Fruit fly (Drosophila melanogaster): Measurements from ENCODE around the gene SPE.

The SPE gene

dm6 chr3R:23724843-23725506, 38.9 kb downstream of the SPE start (continued):
- TF ChIP-seq grn (GFP tag; optimal IDR thresholded peaks at IDR 0.05) (peak; percentile 73), CG15479 (GFP tag; optimal IDR thresholded peaks at IDR 0.05) (peak; percentile 28), CG16815 (GFP tag; optimal IDR thresholded peaks at IDR 0.05) (no peak), CG7372 (GFP tag; IDR thresholded peaks at IDR 0.05) (no peak), CG11456 (GFP tag; IDR thresholded peaks at IDR 0.05) (no peak), lab (GFP tag; optimal IDR thresholded peaks at IDR 0.05) (peak; percentile 39), wor (GFP tag; IDR thresholded peaks at IDR 0.05) (no peak), CG12104 (GFP tag; optimal IDR thresholded peaks at IDR 0.05) (no peak), Taf1 (GFP tag; IDR thresholded peaks at IDR 0.05) (no peak), Hr51 (GFP tag; optimal IDR thresholded peaks at IDR 0.05) (no peak), mirr (GFP tag; optimal IDR thresholded peaks at IDR 0.05) (peak; percentile 86), row (GFP tag; IDR thresholded peaks at IDR 0.05) (0 out of 3 replicates have a peak, but pooled peaks have one; percentile 16), gro (GFP tag; optimal IDR thresholded peaks at IDR 0.05) (peak; percentile 29), Meics (GFP tag; optimal IDR thresholded peaks at IDR 0.05) (no peak), CG11560 (tag; IDR thresholded peaks at IDR 0.05) (no peak), CG10543 (GFP tag; optimal IDR thresholded peaks at IDR 0.05) (peak; percentile 43), CG10462 (GFP tag; optimal IDR thresholded peaks at IDR 0.05) (no peak), Hey (tag; optimal IDR thresholded peaks at IDR 0.05) (peak; percentile 94), CG34376 (GFP tag; optimal IDR thresholded peaks at IDR 0.05) (peak; percentile 85), maf-S (GFP tag; optimal IDR thresholded peaks at IDR 0.05) (no peak), Vsx1 (GFP tag; optimal IDR thresholded peaks at IDR 0.05) (peak; percentile 30), CG31365 (tag; optimal IDR thresholded peaks at IDR 0.05) (no peak), chinmo (GFP tag; IDR thresholded peaks at IDR 0.05; ENCODE audit: partially characterized antibody) (0 out of 4 replicates have a peak, but pooled peaks have one; percentile 16), CG12659 (GFP tag; optimal IDR thresholded peaks at IDR 0.05) (no peak), rib (GFP tag; IDR thresholded peaks at IDR 0.05) (peak; percentile 70; the same call in 1 of the 2 replicates), eve (GFP tag; optimal IDR thresholded peaks at IDR 0.05) (no peak), Chrac-16 (GFP tag; optimal IDR thresholded peaks at IDR 0.05) (no peak), Ravus (GFP tag; IDR thresholded peaks at IDR 0.05) (no peak), bcd (GFP tag; optimal IDR thresholded peaks at IDR 0.05) (no peak), prd (optimal IDR thresholded peaks at IDR 0.05) (no peak), prd (GFP tag; IDR thresholded peaks at IDR 0.05) (no peak), exex (tag; optimal IDR thresholded peaks at IDR 0.05) (peak; percentile 99)

- TF ChIP-seq Kr (GFP tag; optimal IDR thresholded peaks at IDR 0.05): no peak
- peak; percentile 30 for TF ChIP-seq CG12744 (GFP tag; optimal IDR thresholded peaks at IDR 0.05)
- no peak for TF ChIP-seq CG4360 (GFP tag; IDR thresholded peaks at IDR 0.05)
- no peak for TF ChIP-seq gcm (GFP tag; optimal IDR thresholded peaks at IDR 0.05)
- TF ChIP-seq sob (GFP tag; IDR thresholded peaks at IDR 0.05): peak; percentile 63; the same call in 1 of the 2 replicates
- no peak for TF ChIP-seq nerfin-1 (tag; optimal IDR thresholded peaks at IDR 0.05)
- no peak for TF ChIP-seq p53 (GFP tag; optimal IDR thresholded peaks at IDR 0.05)
- TF ChIP-seq Ptx1 (GFP tag; IDR thresholded peaks at IDR 0.05): no peak
- TF ChIP-seq stc (GFP tag; IDR thresholded peaks at IDR 0.05): no peak; the same call in 1 of the 2 replicates
- no peak for TF ChIP-seq CG7839 (tag; optimal IDR thresholded peaks at IDR 0.05)
- TF ChIP-seq D19B (GFP tag; optimal IDR thresholded peaks at IDR 0.05): no peak
- TF ChIP-seq CG18476 (GFP tag; optimal IDR thresholded peaks at IDR 0.05): no peak
- TF ChIP-seq BtbVII (GFP tag; optimal IDR thresholded peaks at IDR 0.05): peak; percentile 50
- no peak for TF ChIP-seq CG15479 (GFP tag; optimal IDR thresholded peaks at IDR 0.05)
- no peak for TF ChIP-seq aop (GFP tag; IDR thresholded peaks at IDR 0.05)
- no peak for TF ChIP-seq pzg (GFP tag; optimal IDR thresholded peaks at IDR 0.05)
- TF ChIP-seq NC2α (GFP tag; optimal IDR thresholded peaks at IDR 0.05): no peak
- no peak for TF ChIP-seq pan (optimal IDR thresholded peaks at IDR 0.05)
- no peak for TF ChIP-seq pan (GFP tag; optimal IDR thresholded peaks at IDR 0.05 in 1 of 2, IDR thresholded peaks at IDR 0.05 in 1 of 2)
- TF ChIP-seq Deaf1 (tag; optimal IDR thresholded peaks at IDR 0.05): peak; percentile 67
Observed at dm6 chr3R:23725711-23726349, 39.8 kb downstream of the SPE start.
